Fruit fly (Drosophila melanogaster) S2 (cell line): Measurements from ENCODE around the gene mus312.

Source experiments
- CG8478 ChIP-seq: fragments of >200 bp; optimal IDR thresholded peaks from 2 replicates; lab custom pipeline; 2018
- CTCF ChIP-seq, 2 experiments: fragments of >200 bp; optimal IDR thresholded peaks; 2 replicates each; lab custom pipeline; 2018

- TF ChIP-seq CTCF (optimal IDR thresholded peaks at IDR 0.05; lab: Kevin White, UChicago) (no peak), CG8478 (lab: Kevin White, UChicago) (no peak)
These were observed 15.1 kb downstream of the mus312 start for dm6 chr3L:7344001-7344400.
